Worm (Caenorhabditis elegans) whole organism, L4/young adult: Measurements from ENCODE around the gene mps-1.

Source experiments
- W03F9.2 ChIP-seq: fragments of 150-350 bp; optimal IDR thresholded peaks from 2 replicates; lab custom pipeline; 2014; ENCODE audit warnings: missing biosample characterization, missing genetic modification characterization
- him-1 ChIP-seq: sonication (generic microtip); optimal IDR thresholded peaks from 2 replicates; lab custom pipeline; 2016; ENCODE audit warnings: missing genotype, missing genetic modification reagents, missing genetic modification characterization, missing compliant biosample characterization

ce11 chrII:6262222-6262621 lies 31.9 kb downstream of the mps-1 start, which contains the start of gene F13H8.12:
- TF ChIP-seq him-1 (no peak), W03F9.2 (tag; lab: Kevin White, UChicago) (no peak)
